Worm (Caenorhabditis elegans): ENCODE measurements around the gene clec-191.

ce11 chrIV:16236827-16237226 is 43.7 kb downstream of the clec-191 start:
- TF ChIP-seq zfp-2 (tag; optimal IDR thresholded peaks at IDR 0.05) (no peak), fos-1 (tag; optimal IDR thresholded peaks at IDR 0.05) (no peak), Y105C5A.15 (GFP tag; IDR thresholded peaks at IDR 0.05) (no peak)
